Fruit fly (Drosophila melanogaster): ENCODE results near the gene Tbcd.

Tbcd gene

DNA sequence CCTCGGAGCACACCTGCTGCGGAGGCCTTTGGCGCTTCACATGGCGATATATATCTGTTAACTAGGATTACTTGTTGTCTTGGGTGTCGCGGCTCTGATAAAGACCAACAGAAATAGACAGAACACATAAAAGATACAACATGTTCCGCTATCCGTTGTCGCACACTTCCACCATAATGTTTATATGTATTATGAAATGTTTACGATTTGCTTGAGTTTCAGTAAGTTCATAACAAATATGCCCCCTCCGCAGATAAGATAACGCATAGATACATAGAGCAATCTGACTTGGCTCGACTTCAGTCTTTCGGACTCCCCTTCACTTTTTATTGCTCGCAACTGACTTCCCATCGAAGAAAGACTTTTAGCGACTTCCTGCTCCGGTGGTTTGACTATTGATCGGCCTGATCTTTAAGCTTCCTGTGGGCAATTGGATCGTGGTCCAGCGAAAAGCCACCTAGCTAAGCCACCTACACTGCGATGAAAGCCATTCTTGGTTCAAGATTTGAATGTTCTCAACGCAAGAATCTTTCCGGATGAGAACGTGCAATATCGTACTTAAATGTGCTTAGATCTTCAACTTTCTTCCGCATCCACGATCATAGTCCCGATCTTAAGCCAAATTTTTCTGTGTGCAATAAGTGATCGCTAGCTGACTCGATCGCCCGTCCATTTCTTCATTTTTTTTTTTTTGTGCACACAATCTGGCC, 21.0 kb downstream of the Tbcd start:
- TF ChIP-seq CG11617 (GFP tag; optimal IDR thresholded peaks at IDR 0.05), result no peak
- TF ChIP-seq CG5204 (GFP tag; optimal IDR thresholded peaks at IDR 0.05), result no peak
- TF ChIP-seq toe (GFP tag; optimal IDR thresholded peaks at IDR 0.05), result no peak
- no peak for TF ChIP-seq tj (GFP tag; optimal IDR thresholded peaks at IDR 0.05)
- TF ChIP-seq CG14711 (tag; optimal IDR thresholded peaks at IDR 0.05), result no peak
- no peak for TF ChIP-seq Hr96 (GFP tag; optimal IDR thresholded peaks at IDR 0.05)
- no peak for TF ChIP-seq CG1620 (GFP tag; optimal IDR thresholded peaks at IDR 0.05)
- no peak for TF ChIP-seq CG12768 (GFP tag; optimal IDR thresholded peaks at IDR 0.05)
- TF ChIP-seq CG7101 (tag; optimal IDR thresholded peaks at IDR 0.05), result no peak
- no peak for TF ChIP-seq CG33017 (tag; optimal IDR thresholded peaks at IDR 0.05)
- no peak for TF ChIP-seq bab1 (GFP tag; optimal IDR thresholded peaks at IDR 0.05)
- TF ChIP-seq cic (GFP tag; optimal IDR thresholded peaks at IDR 0.05), result no peak
- no peak for TF ChIP-seq CG7045 (GFP tag; optimal IDR thresholded peaks at IDR 0.05)
- TF ChIP-seq Crg-1 (GFP tag; optimal IDR thresholded peaks at IDR 0.05), result no peak
- TF ChIP-seq ovo (GFP tag; optimal IDR thresholded peaks at IDR 0.05), result no peak
- TF ChIP-seq cnc (optimal IDR thresholded peaks at IDR 0.05), result no peak
- no peak for TF ChIP-seq kay (GFP tag; ENCODE audit: borderline replicate concordance)

DNA sequence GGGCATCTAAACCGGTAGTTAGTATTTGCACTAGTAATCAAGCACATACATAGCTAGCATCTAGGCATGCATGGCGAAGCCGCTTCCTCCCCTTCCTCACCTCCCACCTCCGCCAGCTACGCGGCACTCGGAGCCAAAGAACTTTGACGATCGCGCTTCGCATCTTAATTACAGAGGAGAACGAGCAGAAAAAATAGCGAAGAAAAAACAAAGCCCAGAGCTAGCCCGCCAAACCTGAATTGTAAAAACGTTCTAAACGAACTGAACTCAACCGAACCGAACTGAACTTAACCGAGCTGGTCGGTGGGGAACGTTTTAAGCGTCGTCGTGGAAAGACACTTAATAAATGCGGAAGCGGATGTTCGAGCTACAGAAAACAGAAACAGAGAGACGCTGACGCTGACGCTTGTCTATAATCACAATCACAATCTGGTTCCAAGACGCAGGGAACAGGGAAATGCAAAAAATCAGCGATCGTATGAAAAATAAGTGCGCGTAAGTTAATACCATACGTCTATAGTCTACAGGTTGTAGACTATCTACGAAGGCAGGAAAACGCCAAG, 21.7 kb downstream of the Tbcd start:
- TF ChIP-seq cic (GFP tag; optimal IDR thresholded peaks at IDR 0.05) (peak; percentile 35), ovo (GFP tag; optimal IDR thresholded peaks at IDR 0.05) (peak; percentile 32), Mnt (GFP tag; optimal IDR thresholded peaks at IDR 0.05) (no peak), kay (GFP tag; ENCODE audit: borderline replicate concordance) (peak; percentile 34), CG33017 (tag; optimal IDR thresholded peaks at IDR 0.05) (no peak)

DNA sequence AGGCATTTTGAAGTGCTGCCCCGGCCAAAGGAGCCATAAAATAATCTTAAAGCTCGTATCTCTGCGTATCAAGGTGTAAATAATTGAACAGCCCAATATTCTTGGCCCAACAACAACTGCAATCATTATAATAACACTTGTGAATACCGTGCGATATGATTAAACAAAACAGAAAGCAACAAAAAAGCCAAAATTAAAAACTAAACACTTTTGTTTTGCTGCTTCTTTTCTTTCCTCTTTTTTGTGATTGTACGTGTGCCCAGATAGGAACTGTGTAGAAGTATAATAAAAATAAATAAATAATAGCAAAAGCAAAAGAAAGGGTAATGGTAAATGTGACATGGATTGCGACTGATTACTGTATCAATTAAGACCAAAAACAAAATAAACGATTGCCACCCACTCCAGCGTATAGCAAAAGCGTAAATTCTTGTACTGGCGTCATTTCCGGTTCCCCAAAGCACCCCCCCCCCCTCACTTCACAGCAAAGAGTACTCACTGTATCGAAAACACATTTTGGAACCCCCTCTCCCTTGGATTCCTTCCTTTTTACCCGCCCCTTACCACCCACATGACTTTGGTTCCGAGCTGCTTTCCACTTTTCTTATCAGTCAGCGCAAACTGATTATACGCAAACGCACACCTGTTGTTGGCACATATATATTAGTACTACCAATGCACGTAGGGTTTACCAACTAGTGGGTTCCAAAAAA, 24.2 kb downstream of the Tbcd start:
- peak; percentile 29 for TF ChIP-seq CG7101 (tag; optimal IDR thresholded peaks at IDR 0.05)
- peak; percentile 42 for TF ChIP-seq tj (GFP tag; optimal IDR thresholded peaks at IDR 0.05)
- no peak for TF ChIP-seq Clk (GFP tag; optimal IDR thresholded peaks at IDR 0.05)
- no peak for TF ChIP-seq pad (GFP tag; optimal IDR thresholded peaks at IDR 0.05)
- TF ChIP-seq CG14711 (tag; optimal IDR thresholded peaks at IDR 0.05), result no peak
- TF ChIP-seq Hr96 (GFP tag; optimal IDR thresholded peaks at IDR 0.05), result no peak
- peak; percentile 35 for TF ChIP-seq CG11617 (GFP tag; optimal IDR thresholded peaks at IDR 0.05)
- no peak for TF ChIP-seq CG33017 (tag; optimal IDR thresholded peaks at IDR 0.05)
- TF ChIP-seq ovo (GFP tag; optimal IDR thresholded peaks at IDR 0.05), result peak; percentile 27
- TF ChIP-seq toe (GFP tag; optimal IDR thresholded peaks at IDR 0.05), result no peak
- peak; percentile 16 for TF ChIP-seq CG12768 (GFP tag; optimal IDR thresholded peaks at IDR 0.05)
- no peak for TF ChIP-seq CG1620 (GFP tag; optimal IDR thresholded peaks at IDR 0.05)
- TF ChIP-seq CG5204 (GFP tag; optimal IDR thresholded peaks at IDR 0.05), result no peak
- no peak for TF ChIP-seq CG7045 (GFP tag; optimal IDR thresholded peaks at IDR 0.05)
- TF ChIP-seq Mnt (GFP tag; optimal IDR thresholded peaks at IDR 0.05), result peak; percentile 39
- TF ChIP-seq Crg-1 (GFP tag; optimal IDR thresholded peaks at IDR 0.05), result no peak
- TF ChIP-seq cic (GFP tag; optimal IDR thresholded peaks at IDR 0.05), result peak; percentile 93
- TF ChIP-seq kay (GFP tag; ENCODE audit: borderline replicate concordance), result peak; percentile 70
- no peak for TF ChIP-seq cnc (optimal IDR thresholded peaks at IDR 0.05)
- no peak for TF ChIP-seq bab1 (GFP tag; optimal IDR thresholded peaks at IDR 0.05)

DNA sequence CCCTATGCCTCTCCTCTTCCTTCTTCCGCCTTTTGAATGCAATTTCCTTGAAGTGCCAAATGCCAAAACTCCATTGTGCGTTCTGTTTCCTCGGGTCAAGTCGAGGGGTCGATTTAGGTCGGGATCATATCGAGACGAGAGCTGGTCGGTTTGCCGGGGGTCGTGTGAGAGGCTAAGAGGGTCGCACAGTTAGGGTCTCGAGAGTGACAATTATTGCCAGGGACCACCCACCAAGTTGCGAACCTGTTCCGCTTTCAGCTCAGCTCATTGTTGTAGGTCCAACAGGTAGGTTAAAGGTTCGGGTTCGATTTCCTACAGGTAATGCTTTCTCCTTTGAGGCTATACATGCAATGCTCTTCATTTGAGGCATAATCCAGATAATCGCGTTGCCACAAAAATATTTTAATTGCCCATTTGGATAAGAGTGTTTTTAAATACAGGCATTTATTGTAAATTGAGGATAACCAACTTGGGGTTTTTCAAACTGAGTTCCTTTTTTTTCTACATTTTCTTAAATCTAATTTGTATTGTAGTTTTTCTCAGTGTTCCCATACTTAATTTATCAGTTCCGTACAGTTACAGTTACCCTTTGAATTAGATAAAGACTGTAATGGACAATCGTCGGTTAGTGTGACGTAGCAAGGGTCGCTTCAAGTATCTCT, 25.3 kb downstream of the Tbcd start:
- no peak for TF ChIP-seq CG14711 (tag; optimal IDR thresholded peaks at IDR 0.05)
- peak; percentile 9 for TF ChIP-seq ovo (GFP tag; optimal IDR thresholded peaks at IDR 0.05)
- TF ChIP-seq CG12768 (GFP tag; optimal IDR thresholded peaks at IDR 0.05), result no peak

DNA sequence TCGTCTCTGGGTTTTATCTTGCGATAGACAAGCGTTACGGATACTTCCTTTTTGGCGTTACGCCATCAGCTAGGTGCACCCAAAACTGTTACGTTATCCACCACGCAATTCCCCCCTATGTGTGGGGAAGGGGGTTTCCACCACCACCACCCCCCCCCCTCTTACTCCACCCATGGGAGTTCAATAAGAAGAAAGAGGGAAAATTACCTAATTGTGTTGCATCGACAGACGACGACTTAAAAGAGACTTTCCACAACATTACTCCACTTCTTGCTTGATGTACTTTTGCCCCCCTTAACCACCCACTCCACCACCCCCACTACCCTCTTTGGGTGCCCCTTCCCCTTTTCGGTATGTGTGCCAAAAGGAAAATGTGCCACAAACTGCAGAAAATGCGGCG, 25.9 kb downstream of the Tbcd start:
- TF ChIP-seq Hr96 (GFP tag; optimal IDR thresholded peaks at IDR 0.05), result no peak
- TF ChIP-seq toe (GFP tag; optimal IDR thresholded peaks at IDR 0.05), result no peak
- TF ChIP-seq Clk (GFP tag; optimal IDR thresholded peaks at IDR 0.05), result no peak
- TF ChIP-seq CG33017 (tag; optimal IDR thresholded peaks at IDR 0.05), result no peak

DNA sequence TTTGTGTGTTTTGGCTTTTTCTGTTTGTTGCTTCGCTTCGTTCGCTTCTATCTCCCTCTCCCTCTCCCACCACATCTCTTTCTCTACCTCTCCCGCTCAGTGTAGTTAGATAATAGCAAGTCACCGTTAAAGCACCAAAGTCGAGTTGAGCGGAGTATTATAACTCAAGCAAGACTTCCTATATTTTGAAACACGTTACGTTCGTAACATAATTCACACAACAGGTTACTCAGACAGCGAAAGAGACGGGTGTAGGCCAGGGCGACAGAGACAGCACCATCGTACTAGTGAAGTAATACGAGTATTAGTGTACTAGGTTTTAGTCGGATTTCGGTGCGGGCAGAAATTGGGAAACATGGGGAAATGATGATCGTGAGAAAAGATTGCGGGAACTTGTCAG, 26.3 kb downstream of the Tbcd start:
- no peak for TF ChIP-seq kay (GFP tag; ENCODE audit: borderline replicate concordance)
- TF ChIP-seq cnc (optimal IDR thresholded peaks at IDR 0.05), result no peak
- TF ChIP-seq Hr96 (GFP tag; optimal IDR thresholded peaks at IDR 0.05), result no peak

Data from whole organism, adult.